Fruit fly (Drosophila melanogaster): ENCODE data around the gene CG7201.
A peak's percentile ranks its signal among the peaks of the same experiment; 100 is the strongest.

The CG7201 gene

DNA sequence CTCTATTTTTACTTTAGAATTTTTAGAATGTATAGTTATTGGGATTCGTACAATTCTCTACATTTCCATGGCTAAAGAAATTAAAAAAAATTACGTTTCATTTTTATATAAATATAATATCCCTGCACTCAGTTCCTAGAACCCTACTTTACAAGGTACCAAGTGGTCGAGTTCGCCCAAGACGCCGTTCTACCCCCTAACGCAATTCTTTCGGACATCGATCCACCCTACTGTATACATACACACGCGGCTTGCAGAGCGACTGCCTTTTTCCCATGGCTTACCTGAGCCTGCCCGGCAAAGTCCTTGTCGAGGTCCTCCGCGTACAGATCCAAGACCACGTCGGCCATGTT, 19.6 kb upstream of the CG7201 start:
- TF ChIP-seq Dad (GFP tag; optimal IDR thresholded peaks at IDR 0.05): no peak
- TF ChIP-seq lmd (GFP tag; IDR thresholded peaks at IDR 0.05): peak; percentile 44
- TF ChIP-seq CG14014 (GFP tag; IDR thresholded peaks at IDR 0.05): 0 out of 2 replicates have a peak, but pooled peaks have one; percentile 8
- TF ChIP-seq tap (tag; optimal IDR thresholded peaks at IDR 0.05): no peak
- no peak for TF ChIP-seq seq (GFP tag; IDR thresholded peaks at IDR 0.05)
- no peak for TF ChIP-seq yki (optimal IDR thresholded peaks at IDR 0.05)
- TF ChIP-seq cg (GFP tag; optimal IDR thresholded peaks at IDR 0.05): no peak
- TF ChIP-seq sisA (GFP tag; IDR thresholded peaks at IDR 0.05): no peak
- TF ChIP-seq Poxn (GFP tag; IDR thresholded peaks at IDR 0.05): no peak
- no peak for TF ChIP-seq zen2 (GFP tag; IDR thresholded peaks at IDR 0.05; ENCODE audit: partially characterized antibody)
- no peak for TF ChIP-seq CG18599 (GFP tag; optimal IDR thresholded peaks at IDR 0.05)
- peak; percentile 99 for TF ChIP-seq CG17568 (GFP tag; optimal IDR thresholded peaks at IDR 0.05)
- TF ChIP-seq p53 (GFP tag; optimal IDR thresholded peaks at IDR 0.05): no peak
- no peak for TF ChIP-seq tx (GFP tag; optimal IDR thresholded peaks at IDR 0.05)
- TF ChIP-seq CG9609 (GFP tag; optimal IDR thresholded peaks at IDR 0.05): no peak
- no peak for TF ChIP-seq CG1603 (tag; optimal IDR thresholded peaks at IDR 0.05)
- no peak for TF ChIP-seq mld (GFP tag; IDR thresholded peaks at IDR 0.05; ENCODE audit: partially characterized antibody)
- TF ChIP-seq Atf-2 (GFP tag; optimal IDR thresholded peaks at IDR 0.05): no peak
- TF ChIP-seq bigmax (GFP tag; optimal IDR thresholded peaks at IDR 0.05): no peak
- no peak for TF ChIP-seq sc (optimal IDR thresholded peaks at IDR 0.05)
- TF ChIP-seq sc (GFP tag; optimal IDR thresholded peaks at IDR 0.05): no peak
- no peak for TF ChIP-seq wor (GFP tag; IDR thresholded peaks at IDR 0.05)
- TF ChIP-seq CG3838 (GFP tag; optimal IDR thresholded peaks at IDR 0.05): no peak
- no peak for TF ChIP-seq ERR (GFP tag; optimal IDR thresholded peaks at IDR 0.05)
- no peak for TF ChIP-seq CG31441 (GFP tag; IDR thresholded peaks at IDR 0.05)
- TF ChIP-seq CG15073 (GFP tag; optimal IDR thresholded peaks at IDR 0.05): no peak
- no peak for TF ChIP-seq abd-A (tag; optimal IDR thresholded peaks at IDR 0.05)
- no peak for TF ChIP-seq CoRest (tag; optimal IDR thresholded peaks at IDR 0.05)
- no peak for TF ChIP-seq Nf-YB (GFP tag; optimal IDR thresholded peaks at IDR 0.05)
- no peak for TF ChIP-seq aop (GFP tag; IDR thresholded peaks at IDR 0.05)
- no peak for TF ChIP-seq CG9437 (GFP tag; optimal IDR thresholded peaks at IDR 0.05)
- TF ChIP-seq ab (GFP tag; optimal IDR thresholded peaks at IDR 0.05): no peak
- peak; percentile 69 for TF ChIP-seq NFAT (GFP tag; IDR thresholded peaks at IDR 0.05)
- no peak for TF ChIP-seq CG2202 (tag; optimal IDR thresholded peaks at IDR 0.05)
- TF ChIP-seq usp (GFP tag; optimal IDR thresholded peaks at IDR 0.05): no peak
- TF ChIP-seq pho (GFP tag; optimal IDR thresholded peaks at IDR 0.05): no peak
- TF ChIP-seq CG5245 (GFP tag; optimal IDR thresholded peaks at IDR 0.05): no peak
- no peak for TF ChIP-seq Dref (GFP tag; IDR thresholded peaks at IDR 0.05)
- no peak for TF ChIP-seq Dfd (GFP tag; optimal IDR thresholded peaks at IDR 0.05)
- TF ChIP-seq CG8944 (GFP tag; optimal IDR thresholded peaks at IDR 0.05): no peak
- TF ChIP-seq CG17829 (tag; optimal IDR thresholded peaks at IDR 0.05): no peak
- TF ChIP-seq pnt (GFP tag; optimal IDR thresholded peaks at IDR 0.05): no peak
- TF ChIP-seq grn (GFP tag; optimal IDR thresholded peaks at IDR 0.05): no peak
- TF ChIP-seq CG9727 (GFP tag; optimal IDR thresholded peaks at IDR 0.05): no peak
- no peak for TF ChIP-seq fd96Cb (tag; optimal IDR thresholded peaks at IDR 0.05)
- TF ChIP-seq da (GFP tag; optimal IDR thresholded peaks at IDR 0.05): no peak
- no peak for TF ChIP-seq CG4854 (GFP tag; optimal IDR thresholded peaks at IDR 0.05)
- no peak for TF ChIP-seq MBD-R2 (GFP tag; IDR thresholded peaks at IDR 0.05)
- TF ChIP-seq zfh1 (GFP tag; IDR thresholded peaks at IDR 0.05): no peak; the same call in 2 of the 3 replicates
- TF ChIP-seq CG2116 (GFP tag; optimal IDR thresholded peaks at IDR 0.05): no peak
- no peak for TF ChIP-seq sob (GFP tag; IDR thresholded peaks at IDR 0.05)
- TF ChIP-seq gce (GFP tag; IDR thresholded peaks at IDR 0.05): no peak
- TF ChIP-seq Hey (tag; optimal IDR thresholded peaks at IDR 0.05): peak; percentile 71
- TF ChIP-seq gcm (GFP tag; optimal IDR thresholded peaks at IDR 0.05): no peak

Data from whole organism, embryonic.